Fruit fly (Drosophila melanogaster) whole organism, adult: ENCODE results near the gene CecB.

ENCODE experiments used
- CG11617 ChIP-seq: fragments of 200-800 bp; sonication (Bioruptor generic); optimal IDR thresholded peaks from 2 replicates; lab custom pipeline; 2017; ENCODE audit warnings: mild to moderate bottlenecking, missing biosample characterization, missing genetic modification reagents, missing genetic modification characterization
- CG12768 ChIP-seq: fragments of 200-800 bp; sonication (Bioruptor generic); optimal IDR thresholded peaks from 2 replicates; lab custom pipeline; 2017; ENCODE audit warnings: missing biosample characterization, missing genetic modification characterization, mild to moderate bottlenecking, moderate library complexity, missing genetic modification reagents
- CG14711 ChIP-seq: fragments of 200-800 bp; sonication (Bioruptor generic); optimal IDR thresholded peaks from 2 replicates; lab custom pipeline; 2018; ENCODE audit warnings: missing biosample characterization, mild to moderate bottlenecking, missing genetic modification characterization, moderate library complexity
- CG1620 ChIP-seq: fragments of 200-800 bp; sonication (Bioruptor generic); optimal IDR thresholded peaks from 2 replicates; lab custom pipeline; 2016; ENCODE audit warnings: missing biosample characterization, missing genetic modification characterization
- CG33017 ChIP-seq: fragments of 200-800 bp; sonication (Bioruptor generic); optimal IDR thresholded peaks from 2 replicates; lab custom pipeline; 2018; ENCODE audit warnings: missing biosample characterization, mild to moderate bottlenecking, missing genetic modification characterization, moderate library complexity
- CG5204 ChIP-seq: fragments of 200-800 bp; sonication (Bioruptor generic); optimal IDR thresholded peaks from 2 replicates; lab custom pipeline; 2016; ENCODE audit warnings: missing biosample characterization, missing genetic modification characterization
- CG7045 ChIP-seq: fragments of 200-800 bp; sonication (Bioruptor generic); optimal IDR thresholded peaks from 2 replicates; lab custom pipeline; 2017; ENCODE audit warnings: missing biosample characterization, mild to moderate bottlenecking, missing genetic modification characterization
- CG7101 ChIP-seq: fragments of 200-800 bp; sonication (Bioruptor generic); optimal IDR thresholded peaks from 2 replicates; lab custom pipeline; 2018; ENCODE audit warnings: missing biosample characterization, mild to moderate bottlenecking, missing genetic modification characterization, moderate library complexity
- Clk ChIP-seq: fragments of 200-800 bp; sonication (Bioruptor generic); optimal IDR thresholded peaks from 2 replicates; lab custom pipeline; 2017; ENCODE audit warnings: missing biosample characterization, missing genetic modification characterization
- Crg-1 ChIP-seq: fragments of 200-800 bp; sonication (Bioruptor generic); optimal IDR thresholded peaks from 2 replicates; lab custom pipeline; 2016; ENCODE audit warnings: missing biosample characterization, missing genetic modification characterization
- Hr96 ChIP-seq: fragments of 200-800 bp; sonication (Bioruptor generic); optimal IDR thresholded peaks from 2 replicates; lab custom pipeline; 2016; ENCODE audit warnings: missing biosample characterization, missing genetic modification characterization
- Mnt ChIP-seq: fragments of 200-800 bp; sonication (Bioruptor generic); optimal IDR thresholded peaks from 2 replicates; lab custom pipeline; 2016; ENCODE audit warnings: missing biosample characterization, mild to moderate bottlenecking, missing genetic modification characterization
- bab1 ChIP-seq: fragments of 200-800 bp; sonication (Bioruptor generic); optimal IDR thresholded peaks from 3 replicates; lab custom pipeline; 2019; ENCODE audit warnings: missing biosample characterization, mild to moderate bottlenecking, missing genetic modification characterization, moderate library complexity
- cic ChIP-seq: fragments of 200-800 bp; sonication (Bioruptor generic); optimal IDR thresholded peaks from 2 replicates; lab custom pipeline; 2017; ENCODE audit warnings: missing biosample characterization, mild to moderate bottlenecking, missing genetic modification characterization, moderate library complexity
- cnc ChIP-seq, 2 experiments: fragments of >200 bp; optimal IDR thresholded peaks; 2 replicates each; lab custom pipeline; 2017
- kay ChIP-seq: fragments of 200-800 bp; sonication (Bioruptor generic); peaks from one replicate; lab custom pipeline; 2016; ENCODE audit warnings: missing biosample characterization, missing genetic modification characterization, borderline replicate concordance
- ovo ChIP-seq: fragments of 200-800 bp; sonication (Bioruptor generic); optimal IDR thresholded peaks from 2 replicates; lab custom pipeline; 2016; ENCODE audit warnings: missing biosample characterization, missing genetic modification characterization
- pad ChIP-seq: fragments of 200-800 bp; sonication (Bioruptor generic); optimal IDR thresholded peaks from 3 replicates; lab custom pipeline; 2017; ENCODE audit warnings: missing biosample characterization, missing genetic modification characterization, mild to moderate bottlenecking, moderate library complexity, missing genetic modification reagents
- tj ChIP-seq: fragments of 200-800 bp; sonication (Bioruptor generic); optimal IDR thresholded peaks from 3 replicates; lab custom pipeline; 2017; ENCODE audit warnings: missing biosample characterization, mild to moderate bottlenecking, missing genetic modification characterization, moderate library complexity
- toe ChIP-seq: fragments of 200-800 bp; sonication (Bioruptor generic); optimal IDR thresholded peaks from 2 replicates; lab custom pipeline; 2016; ENCODE audit warnings: missing biosample characterization, missing genetic modification characterization

The CecB gene

dm6 chr3R:30236994-30237393 lies 23.4 kb upstream of the CecB start:
- TF ChIP-seq Crg-1 (GFP tag; lab: Kevin White, UChicago) (no peak), Mnt (GFP tag; lab: Kevin White, UChicago) (no peak), CG12768 (GFP tag; lab: Kevin White, UChicago) (no peak), CG14711 (no peak), CG5204 (no peak), CG33017 (no peak), CG1620 (no peak), toe (GFP tag; lab: Kevin White, UChicago) (no peak), kay (GFP tag; lab: Kevin White, UChicago) (no peak), cic (GFP tag; lab: Kevin White, UChicago) (no peak), Hr96 (GFP tag; lab: Kevin White, UChicago) (no peak), bab1 (GFP tag; lab: Kevin White, UChicago) (no peak), cnc (optimal IDR thresholded peaks at IDR 0.05; lab: Kevin White, UChicago) (no peak), CG11617 (GFP tag; lab: Kevin White, UChicago) (no peak), CG7045 (GFP tag; lab: Kevin White, UChicago) (no peak)

dm6 chr3R:30235253-30235652 lies 21.7 kb upstream of the CecB start:
- no peak for TF ChIP-seq CG11617 (GFP tag; lab: Kevin White, UChicago)
- TF ChIP-seq toe (GFP tag; lab: Kevin White, UChicago) = no peak
- TF ChIP-seq cnc (optimal IDR thresholded peaks at IDR 0.05; lab: Kevin White, UChicago) = no peak
- TF ChIP-seq tj (GFP tag; lab: Kevin White, UChicago) = no peak
- no peak for TF ChIP-seq Clk (GFP tag; lab: Kevin White, UChicago)
- no peak for TF ChIP-seq CG12768 (GFP tag; lab: Kevin White, UChicago)
- TF ChIP-seq pad (GFP tag; lab: Kevin White, UChicago) = no peak
- no peak for TF ChIP-seq Mnt (GFP tag; lab: Kevin White, UChicago)
- TF ChIP-seq CG7101 (tag; lab: Kevin White, UChicago) = no peak
- no peak for TF ChIP-seq cic (GFP tag; lab: Kevin White, UChicago)
- no peak for TF ChIP-seq ovo

dm6 chr3R:30224577-30224976 lies 11.0 kb upstream of the CecB start:
- TF ChIP-seq CG7101 (tag; lab: Kevin White, UChicago) = no peak
- TF ChIP-seq Clk (GFP tag; lab: Kevin White, UChicago) = no peak
- TF ChIP-seq tj (GFP tag; lab: Kevin White, UChicago) = no peak
- no peak for TF ChIP-seq Hr96 (GFP tag; lab: Kevin White, UChicago)
- TF ChIP-seq CG33017 = no peak
- no peak for TF ChIP-seq cic (GFP tag; lab: Kevin White, UChicago)
- no peak for TF ChIP-seq bab1 (GFP tag; lab: Kevin White, UChicago)
- no peak for TF ChIP-seq CG11617 (GFP tag; lab: Kevin White, UChicago)
- no peak for TF ChIP-seq ovo
- TF ChIP-seq Crg-1 (GFP tag; lab: Kevin White, UChicago) = no peak
- TF ChIP-seq pad (GFP tag; lab: Kevin White, UChicago) = no peak
- TF ChIP-seq Mnt (GFP tag; lab: Kevin White, UChicago) = no peak
- no peak for TF ChIP-seq CG7045 (GFP tag; lab: Kevin White, UChicago)
- no peak for TF ChIP-seq cnc (optimal IDR thresholded peaks at IDR 0.05; lab: Kevin White, UChicago)
- TF ChIP-seq CG14711 = no peak
- no peak for TF ChIP-seq CG12768 (GFP tag; lab: Kevin White, UChicago)
- TF ChIP-seq CG1620 = no peak
- no peak for TF ChIP-seq toe (GFP tag; lab: Kevin White, UChicago)

DNA sequence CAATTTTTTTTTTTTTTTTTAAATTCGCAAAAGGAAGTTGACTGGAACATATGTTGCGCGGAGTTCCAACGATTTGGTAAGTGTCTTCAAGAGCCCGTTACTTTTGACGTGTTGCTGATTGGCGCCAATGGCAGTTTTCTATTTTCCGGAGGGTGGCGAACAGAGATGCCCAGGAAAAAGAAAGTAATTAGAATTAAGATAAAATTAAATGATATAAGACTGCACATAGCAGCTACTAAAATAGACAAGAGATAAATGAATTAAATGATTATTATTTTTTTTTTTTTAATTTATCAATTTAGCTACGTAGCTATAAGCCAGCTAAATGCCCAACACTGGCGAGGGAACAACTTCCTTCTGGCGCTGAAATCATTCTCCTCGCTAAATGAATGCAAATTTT lies 8.6 kb upstream of the CecB start:
- TF ChIP-seq CG14711 (no peak), Clk (GFP tag; lab: Kevin White, UChicago) (no peak), CG33017 (no peak), tj (GFP tag; lab: Kevin White, UChicago) (no peak), toe (GFP tag; lab: Kevin White, UChicago) (no peak)

DNA sequence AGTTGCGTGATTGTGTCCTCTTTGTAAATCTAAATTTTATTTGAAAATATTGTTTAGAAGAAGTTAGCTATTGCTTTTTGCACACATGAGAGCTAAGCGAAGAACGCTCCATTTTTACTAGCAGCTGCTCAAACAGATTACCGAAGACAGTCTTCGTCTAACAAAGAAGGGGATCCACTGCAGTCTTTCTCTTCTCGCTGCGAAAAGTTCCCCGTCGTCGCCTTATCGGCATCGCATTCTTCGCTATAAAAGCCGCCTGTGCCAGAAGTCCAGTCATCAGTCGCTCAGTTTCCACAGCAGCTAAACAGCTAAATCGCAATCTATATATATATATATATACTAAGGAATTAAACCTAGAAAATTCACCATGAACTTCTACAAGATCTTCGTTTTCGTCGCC lies 2.6 kb upstream of the CecB start, which contains the start of gene CecC:
Gene CecC (plus strand): TSS at position 275 of the 400 bp plus-strand sequence.
- TF ChIP-seq Clk (GFP tag; lab: Kevin White, UChicago) (no peak), CG1620 (no peak)

- TF ChIP-seq CG11617 (GFP tag; lab: Kevin White, UChicago) = no peak
- TF ChIP-seq Hr96 (GFP tag; lab: Kevin White, UChicago) = no peak
- TF ChIP-seq cic (GFP tag; lab: Kevin White, UChicago) = no peak
- no peak for TF ChIP-seq CG12768 (GFP tag; lab: Kevin White, UChicago)
- TF ChIP-seq pad (GFP tag; lab: Kevin White, UChicago) = no peak
- no peak for TF ChIP-seq CG5204
- TF ChIP-seq ovo = no peak
- no peak for TF ChIP-seq bab1 (GFP tag; lab: Kevin White, UChicago)
- TF ChIP-seq CG14711 = no peak
- no peak for TF ChIP-seq Crg-1 (GFP tag; lab: Kevin White, UChicago)
- no peak for TF ChIP-seq Clk (GFP tag; lab: Kevin White, UChicago)
- TF ChIP-seq toe (GFP tag; lab: Kevin White, UChicago) = no peak
- no peak for TF ChIP-seq kay (GFP tag; lab: Kevin White, UChicago)
- no peak for TF ChIP-seq Mnt (GFP tag; lab: Kevin White, UChicago)
- TF ChIP-seq tj (GFP tag; lab: Kevin White, UChicago) = no peak
- TF ChIP-seq CG7101 (tag; lab: Kevin White, UChicago) = no peak
- no peak for TF ChIP-seq CG33017
Measured at dm6 chr3R:30215020-30215419, 1.4 kb upstream of the CecB start.

dm6 chr3R:30211856-30212255 lies 1.7 kb downstream of the CecB start, which contains the start of gene CecA2:
Gene CecA2, plus strand, starts transcription at chr3R:30212156.
- TF ChIP-seq CG7101 (tag; lab: Kevin White, UChicago) = no peak
- TF ChIP-seq CG5204 = no peak
- no peak for TF ChIP-seq CG12768 (GFP tag; lab: Kevin White, UChicago)
- no peak for TF ChIP-seq toe (GFP tag; lab: Kevin White, UChicago)
- no peak for TF ChIP-seq CG11617 (GFP tag; lab: Kevin White, UChicago)
- TF ChIP-seq cnc (optimal IDR thresholded peaks at IDR 0.05; lab: Kevin White, UChicago) = no peak
- TF ChIP-seq kay (GFP tag; lab: Kevin White, UChicago) = no peak
- TF ChIP-seq cic (GFP tag; lab: Kevin White, UChicago) = no peak
- TF ChIP-seq CG7045 (GFP tag; lab: Kevin White, UChicago) = no peak
- TF ChIP-seq Mnt (GFP tag; lab: Kevin White, UChicago) = no peak
- no peak for TF ChIP-seq CG1620
- no peak for TF ChIP-seq Hr96 (GFP tag; lab: Kevin White, UChicago)
- no peak for TF ChIP-seq CG33017
- no peak for TF ChIP-seq bab1 (GFP tag; lab: Kevin White, UChicago)
